Worm (Caenorhabditis elegans) whole organism, L4 larva: ENCODE measurements around the gene Y48D7A.1.

ENCODE experiments used
- F37D6.2 ChIP-seq: sonication (generic microtip); optimal IDR thresholded peaks from 2 replicates; lab custom pipeline; 2016; ENCODE audit warnings: mild to moderate bottlenecking, missing genetic modification characterization, missing compliant biosample characterization
- T20F7.1 ChIP-seq: fragments of 200-800 bp; sonication (Bioruptor generic); optimal IDR thresholded peaks from 2 replicates; lab custom pipeline; 2018; ENCODE audit warnings: mild to moderate bottlenecking, missing genetic modification characterization, missing compliant biosample characterization
- T26A8.4 ChIP-seq: fragments of 200-800 bp; sonication (Bioruptor generic); IDR thresholded peaks from 2 replicates; pipeline ENCODE4 v1.3.6; 2022; ENCODE audit warnings: missing genetic modification characterization, missing compliant biosample characterization
- Y105C5A.15 ChIP-seq: fragments of 200-800 bp; sonication (Bioruptor generic); IDR thresholded peaks from 2 replicates; pipeline ENCODE4 v1.3.6; 2022; ENCODE audit warnings: missing genetic modification characterization, missing compliant biosample characterization
- Y48G9A.11 ChIP-seq: fragments of 200-800 bp; sonication (Bioruptor generic); IDR thresholded peaks from 2 replicates; pipeline ENCODE4 v1.3.6; 2022; ENCODE audit warnings: missing genetic modification reagents, missing genetic modification characterization, missing compliant biosample characterization
- ZK546.5 ChIP-seq, 2 experiments: sonication (generic microtip); optimal IDR thresholded peaks; 2 replicates each; lab custom pipeline; 2017; ENCODE audit warnings: missing biosample characterization in 2 of 2, missing genetic modification characterization in 2 of 2
- aha-1 ChIP-seq: fragments of 150-350 bp; peaks from one replicate; lab custom pipeline; 2014; ENCODE audit warnings: missing biosample characterization, missing genetic modification characterization
- aly-2 ChIP-seq: sonication (generic microtip); optimal IDR thresholded peaks from 2 replicates; lab custom pipeline; 2018; ENCODE audit warnings: missing biosample characterization, missing genetic modification characterization
- ama-1 ChIP-seq: fragments of 150-350 bp; optimal IDR thresholded peaks from 2 replicates; lab custom pipeline; 2014; ENCODE audit warnings: inconsistent platforms, mixed read lengths
- arid-1 ChIP-seq: fragments of 200-800 bp; sonication (Bioruptor generic); conservative IDR thresholded peaks from 2 replicates; pipeline ENCODE4 v1.3.6; 2022; ENCODE audit warnings: missing genetic modification reagents, missing genetic modification characterization, missing compliant biosample characterization
- attf-4 ChIP-seq: sonication (generic microtip); optimal IDR thresholded peaks from 3 replicates; lab custom pipeline; 2017; ENCODE audit warnings: missing biosample characterization, missing genetic modification characterization
- ceh-28 ChIP-seq: fragments of 150-350 bp; optimal IDR thresholded peaks from 2 replicates; lab custom pipeline; 2014; ENCODE audit warnings: missing biosample characterization, missing genetic modification reagents, missing genetic modification characterization
- ceh-82 ChIP-seq: sonication (generic microtip); optimal IDR thresholded peaks from 2 replicates; lab custom pipeline; 2017; ENCODE audit warnings: missing biosample characterization, missing genetic modification characterization
- ctbp-1 ChIP-seq: fragments of 200-800 bp; sonication (Bioruptor generic); IDR thresholded peaks from 2 replicates; pipeline ENCODE4 v1.3.6; 2022; ENCODE audit warnings: missing genetic modification reagents, missing genetic modification characterization, missing compliant biosample characterization
- daf-16 ChIP-seq, 3 experiments: sonication (generic microtip); optimal IDR thresholded peaks; 2 replicates each; lab custom pipeline; 2016 to 2017; ENCODE audit warnings: missing genetic modification characterization in 3 of 3, missing genetic modification reagents in 3 of 3, mild to moderate bottlenecking in 2 of 3, missing compliant biosample characterization in 2 of 3, missing biosample characterization in 1 of 3, moderate library complexity in 1 of 3
- dpl-1 ChIP-seq: fragments of 150-350 bp; optimal IDR thresholded peaks from 2 replicates; lab custom pipeline; 2014; ENCODE audit warnings: missing biosample characterization, missing genetic modification reagents, missing genetic modification characterization
- dve-1 ChIP-seq: sonication (generic microtip); optimal IDR thresholded peaks from 2 replicates; lab custom pipeline; 2017; ENCODE audit warnings: antibody characterized with exemption, mild to moderate bottlenecking, missing genetic modification characterization, missing compliant biosample characterization; ENCODE audit not compliant: insufficient read depth
- gei-8 ChIP-seq: fragments of 200-800 bp; sonication (Bioruptor generic); optimal IDR thresholded peaks from 2 replicates; lab custom pipeline; 2018; ENCODE audit warnings: mild to moderate bottlenecking, missing genetic modification characterization, missing compliant biosample characterization
- hlh-30 ChIP-seq: sonication (generic microtip); optimal IDR thresholded peaks from 2 replicates; lab custom pipeline; 2017; ENCODE audit warnings: antibody characterized with exemption, mild to moderate bottlenecking, missing genetic modification characterization, missing compliant biosample characterization; ENCODE audit not compliant: insufficient read depth
- hmg-1.1 ChIP-seq: fragments of 200-800 bp; sonication (Bioruptor generic); IDR thresholded peaks from 2 replicates; pipeline ENCODE4 v1.3.6; 2022; ENCODE audit warnings: missing genetic modification reagents, missing genetic modification characterization, missing compliant biosample characterization
- jun-1 ChIP-seq: fragments of 150-350 bp; optimal IDR thresholded peaks from 2 replicates; lab custom pipeline; 2014; ENCODE audit warnings: missing biosample characterization, missing genetic modification reagents, missing genetic modification characterization
- lim-7 ChIP-seq: fragments of 200-800 bp; sonication (Bioruptor generic); IDR thresholded peaks from 2 replicates; pipeline ENCODE4 v1.3.6; 2022; ENCODE audit warnings: missing genetic modification characterization, missing compliant biosample characterization
- lin-15B ChIP-seq: fragments of 150-350 bp; sonication (generic microtip); optimal IDR thresholded peaks from 3 replicates; lab custom pipeline; 2014; ENCODE audit warnings: missing biosample characterization, missing genetic modification characterization
- lin-29 ChIP-seq: fragments of 200-800 bp; sonication (Bioruptor generic); IDR thresholded peaks from 2 replicates; pipeline ENCODE4 v1.3.6; 2022; ENCODE audit warnings: missing genetic modification reagents, missing genetic modification characterization, missing compliant biosample characterization
- lin-38 ChIP-seq: fragments of 200-800 bp; sonication (Bioruptor generic); IDR thresholded peaks from 2 replicates; pipeline ENCODE4 v1.3.6; 2022; ENCODE audit warnings: missing genetic modification reagents, missing genetic modification characterization, missing compliant biosample characterization
- lin-39 ChIP-seq: fragments of 150-350 bp; optimal IDR thresholded peaks from 2 replicates; lab custom pipeline; 2014; ENCODE audit warnings: missing biosample characterization, missing genetic modification reagents, missing genetic modification characterization
- lir-3 ChIP-seq: sonication (generic microtip); optimal IDR thresholded peaks from 2 replicates; lab custom pipeline; 2016; ENCODE audit warnings: mild to moderate bottlenecking, missing genetic modification characterization, missing compliant biosample characterization
- madf-5 ChIP-seq, 2 experiments: fragments of 200-800 bp; sonication (Bioruptor generic); IDR thresholded peaks; 2 replicates each; pipeline ENCODE4 v1.3.6; 2022; ENCODE audit warnings: missing compliant biosample characterization in 2 of 2, missing genetic modification characterization in 2 of 2
- madf-9 ChIP-seq: fragments of 200-800 bp; sonication (Bioruptor generic); conservative IDR thresholded peaks from 2 replicates; pipeline ENCODE4 v1.3.6; 2022; ENCODE audit warnings: missing genetic modification reagents, missing genetic modification characterization, missing compliant biosample characterization
- mdt-29 ChIP-seq: fragments of 200-800 bp; sonication (Bioruptor generic); IDR thresholded peaks from 2 replicates; pipeline ENCODE4 v1.3.6; 2022; ENCODE audit warnings: missing genetic modification reagents, missing genetic modification characterization, missing compliant biosample characterization
- mes-2 ChIP-seq: sonication (generic microtip); optimal IDR thresholded peaks from 2 replicates; lab custom pipeline; 2016; ENCODE audit warnings: missing genotype, mild to moderate bottlenecking, missing genetic modification characterization, missing compliant biosample characterization; ENCODE audit not compliant: poor library complexity, severe bottlenecking
- mxl-2 ChIP-seq: fragments of 200-800 bp; sonication (Bioruptor generic); conservative IDR thresholded peaks from 2 replicates; pipeline ENCODE4 v1.3.6; 2022; ENCODE audit warnings: missing genetic modification reagents, missing genetic modification characterization, missing compliant biosample characterization
- mxl-3 ChIP-seq: fragments of 200-800 bp; sonication (Bioruptor generic); optimal IDR thresholded peaks from 2 replicates; lab custom pipeline; 2018; ENCODE audit warnings: mild to moderate bottlenecking, missing genetic modification characterization, missing compliant biosample characterization
- nhr-42 ChIP-seq: fragments of 200-800 bp; sonication (Bioruptor generic); IDR thresholded peaks from 2 replicates; pipeline ENCODE4 v1.3.6; 2022; ENCODE audit warnings: missing genetic modification characterization, missing compliant biosample characterization
- nhr-76 ChIP-seq: fragments of 150-350 bp; optimal IDR thresholded peaks from 2 replicates; lab custom pipeline; 2014; ENCODE audit warnings: missing biosample characterization, missing genetic modification characterization
- nhr-77 ChIP-seq: fragments of 150-350 bp; optimal IDR thresholded peaks from 2 replicates; lab custom pipeline; 2014; ENCODE audit warnings: missing biosample characterization, missing genetic modification characterization
- pha-4 ChIP-seq, 2 experiments: fragments of 150-350 bp in 1 of 2; fragments of 200-800 bp in 1 of 2; sonication (Bioruptor generic) in 1 of 2; IDR thresholded peaks in 1 of 2; optimal IDR thresholded peaks in 1 of 2; 2 replicates each; pipeline versions ENCODE4 v1.3.6 to Lab custom; 2014 to 2022; ENCODE audit warnings: missing genetic modification characterization in 2 of 2, missing genetic modification reagents in 2 of 2, missing biosample characterization in 1 of 2, missing compliant biosample characterization in 1 of 2
- saeg-2 ChIP-seq: fragments of 200-800 bp; sonication (Bioruptor generic); IDR thresholded peaks from 2 replicates; pipeline ENCODE4 v1.3.6; 2022; ENCODE audit warnings: missing genetic modification reagents, missing genetic modification characterization, missing compliant biosample characterization
- set-16 ChIP-seq: fragments of 200-800 bp; sonication (Bioruptor generic); IDR thresholded peaks from 2 replicates; pipeline ENCODE4 v1.3.6; 2022; ENCODE audit warnings: missing genetic modification reagents, missing genetic modification characterization, missing compliant biosample characterization
- snpc-1.2 ChIP-seq: fragments of 200-800 bp; sonication (Bioruptor generic); IDR thresholded peaks from 2 replicates; pipeline ENCODE4 v1.3.6; 2022; ENCODE audit warnings: missing genetic modification reagents, missing genetic modification characterization, missing compliant biosample characterization
- unc-130 ChIP-seq: sonication (generic microtip); optimal IDR thresholded peaks from 2 replicates; lab custom pipeline; 2016; ENCODE audit warnings: missing genetic modification reagents, missing genetic modification characterization, missing compliant biosample characterization
- unc-39 ChIP-seq: sonication (generic microtip); optimal IDR thresholded peaks from 2 replicates; lab custom pipeline; 2017; ENCODE audit warnings: missing biosample characterization, missing genetic modification characterization
- unc-62 ChIP-seq, 3 experiments: fragments of 150-350 bp in 1 of 3; sonication (generic microtip); optimal IDR thresholded peaks in 2 of 3; peaks in 1 of 3; 1 replicate in 1 of 3; 2 replicates in 2 of 3; lab custom pipeline; 2014 to 2017; ENCODE audit warnings: missing biosample characterization in 3 of 3, missing genetic modification characterization in 3 of 3, missing genetic modification reagents in 3 of 3, missing genotype in 1 of 3
- vab-7 ChIP-seq: fragments of 200-800 bp; sonication (Bioruptor generic); IDR thresholded peaks from 2 replicates; pipeline ENCODE4 v1.3.6; 2022; ENCODE audit warnings: missing genetic modification reagents, missing genetic modification characterization, missing compliant biosample characterization
- zfp-2 ChIP-seq: sonication (generic microtip); optimal IDR thresholded peaks from 2 replicates; lab custom pipeline; 2016; ENCODE audit warnings: mild to moderate bottlenecking, missing genetic modification characterization, missing compliant biosample characterization

Gene Y48D7A.1

ce11 chrX:2990145-2990544 is 19.1 kb upstream of the Y48D7A.1 start:
- TF ChIP-seq zfp-2 (tag; lab: Kevin White, UChicago) (no peak), mes-2 (tag; lab: Kevin White, UChicago) (no peak), madf-5 (GFP tag; IDR thresholded peaks at IDR 0.05; lab: Robert Waterston, UW) (no peak), ZK546.5 (tag; optimal IDR thresholded peaks at IDR 0.05; lab: Kevin White, UChicago) (no peak)

DNA sequence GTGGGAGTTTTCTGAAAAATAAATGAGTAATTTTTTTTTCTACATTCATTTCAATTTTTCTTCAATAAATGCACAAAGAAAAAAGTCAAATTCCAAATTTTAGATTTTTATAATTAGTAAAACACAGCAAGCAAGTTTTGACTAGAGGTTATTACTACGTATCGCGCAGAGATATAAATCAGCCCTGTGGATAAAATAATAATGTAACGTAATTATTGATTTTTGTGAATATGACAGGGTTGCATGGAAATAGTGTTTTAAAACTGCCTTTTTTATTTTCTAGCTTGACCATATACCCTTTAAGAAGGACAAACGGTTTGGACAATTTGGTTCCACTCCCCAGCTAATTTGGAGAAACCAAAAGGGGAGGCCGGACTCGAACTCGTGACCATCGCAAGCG is 13.0 kb upstream of the Y48D7A.1 start:
- TF ChIP-seq madf-9 (0 out of 2 replicates have a peak, but pooled peaks have one; percentile 8), ceh-28 (tag; lab: Kevin White, UChicago) (peak; percentile 39), mxl-2 (GFP tag; lab: Robert Waterston, UW) (no peak), nhr-77 (tag; lab: Kevin White, UChicago) (peak; percentile 28), aha-1 (tag; lab: Kevin White, UChicago) (peak; percentile 68)

DNA sequence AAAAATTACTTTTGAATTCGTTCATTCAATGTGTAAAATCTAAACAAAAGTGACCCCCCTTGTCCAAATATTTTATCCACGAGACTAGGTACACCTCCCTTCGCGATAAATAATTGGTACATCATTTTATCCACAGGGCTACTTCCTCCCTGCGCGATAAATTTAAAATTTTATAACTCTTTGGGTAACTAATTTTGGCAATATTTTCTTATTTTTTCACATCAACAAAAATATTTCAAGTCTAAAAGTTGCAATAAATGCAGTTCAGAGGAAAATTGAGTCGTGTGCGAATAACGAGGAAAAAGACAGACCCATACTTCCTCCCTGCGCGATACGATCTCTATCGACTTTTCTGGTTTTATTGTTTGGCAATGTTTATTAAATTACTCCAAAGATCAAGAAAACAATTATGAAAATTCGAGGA is 12.3 kb upstream of the Y48D7A.1 start:
- TF ChIP-seq lin-38 (GFP tag; lab: Robert Waterston, UW) (peak; percentile 86), Y105C5A.15 (GFP tag; lab: Robert Waterston, UW) (peak; percentile 82; the same call in 1 of the 2 replicates), hmg-1.1 (GFP tag; lab: Robert Waterston, UW) (peak; percentile 100), vab-7 (peak; percentile 94), T26A8.4 (peak; percentile 100), snpc-1.2 (GFP tag; lab: Robert Waterston, UW) (no peak), attf-4 (tag; lab: Kevin White, UChicago) (peak; percentile 79), F37D6.2 (tag; lab: Kevin White, UChicago) (peak; percentile 99), Y48G9A.11 (peak; percentile 33; the same call in 1 of the 2 replicates), hlh-30 (tag; lab: Kevin White, UChicago) (peak; percentile 95), saeg-2 (peak; percentile 97), nhr-42 (GFP tag; lab: Robert Waterston, UW) (peak; percentile 99), lir-3 (tag; lab: Kevin White, UChicago) (peak; percentile 92), gei-8 (GFP tag; lab: Kevin White, UChicago) (peak; percentile 62), ceh-82 (tag; lab: Kevin White, UChicago) (peak; percentile 60), mes-2 (tag; lab: Kevin White, UChicago) (peak; percentile 98), pha-4 (GFP tag; IDR thresholded peaks at IDR 0.05; lab: Robert Waterston, UW) (peak; percentile 97), pha-4 (tag; optimal IDR thresholded peaks at IDR 0.05; lab: Kevin White, UChicago) (peak; percentile 96), unc-39 (tag; lab: Kevin White, UChicago) (no peak), lim-7 (GFP tag; lab: Robert Waterston, UW) (peak; percentile 72; the same call in 1 of the 2 replicates), aha-1 (tag; lab: Kevin White, UChicago) (peak; percentile 100), arid-1 (no peak; the same call in 1 of the 2 replicates), aly-2 (no peak), mxl-3 (GFP tag; lab: Kevin White, UChicago) (peak; percentile 92), mdt-29 (peak; percentile 92), lin-29 (GFP tag; lab: Robert Waterston, UW) (peak; percentile 95), jun-1 (tag; lab: Kevin White, UChicago) (peak; percentile 98), lin-39 (tag; lab: Kevin White, UChicago) (peak; percentile 98), unc-62 (GFP tag; optimal IDR thresholded peaks at IDR 0.05 in 1 of 2; lab: Kevin White, UChicago) (peak; percentile 87 to 99), unc-62 (tag; optimal IDR thresholded peaks at IDR 0.05; lab: Kevin White, UChicago) (peak; percentile 81), ctbp-1 (GFP tag; lab: Robert Waterston, UW) (peak; percentile 99), nhr-76 (tag; lab: Kevin White, UChicago) (peak; percentile 90), lin-15B (no peak), daf-16 (GFP tag; optimal IDR thresholded peaks at IDR 0.05; lab: Kevin White, UChicago) (peak; percentile 96 to 99), daf-16 (tag; optimal IDR thresholded peaks at IDR 0.05; lab: Kevin White, UChicago) (peak; percentile 97), set-16 (GFP tag; lab: Robert Waterston, UW) (no peak), T20F7.1 (GFP tag; lab: Kevin White, UChicago) (peak; percentile 94), unc-130 (GFP tag; lab: Kevin White, UChicago) (no peak), dpl-1 (peak; percentile 72), dve-1 (tag; lab: Kevin White, UChicago) (peak; percentile 100), ama-1 (no peak)
